Worm (Caenorhabditis elegans) whole organism, L2 larva: Measurements from ENCODE around the gene dhgd-1.
"Not testable (repeated sequence)": the region's sequence is repeated elsewhere in the genome, so short reads cannot be mapped to it uniquely, and the experiment has no call there.

Experiments used
- C34F6.9 ChIP-seq: fragments of 150-350 bp; optimal IDR thresholded peaks from 2 replicates; lab custom pipeline; 2014; ENCODE audit warnings: missing biosample characterization, missing genetic modification characterization
- Y55F3AM.14 ChIP-seq: fragments of 200-800 bp; sonication (Bioruptor generic); optimal IDR thresholded peaks from 2 replicates; lab custom pipeline; 2018; ENCODE audit warnings: mild to moderate bottlenecking, missing genetic modification characterization, missing compliant biosample characterization
- blmp-1 ChIP-seq: sonication (generic microtip); optimal IDR thresholded peaks from 2 replicates; lab custom pipeline; 2017; ENCODE audit warnings: missing genetic modification characterization, mild to moderate bottlenecking, missing compliant biosample characterization, antibody characterized with exemption, moderate library complexity; ENCODE audit not compliant: insufficient read depth
- ceh-16 ChIP-seq: fragments of 150-350 bp; optimal IDR thresholded peaks from 2 replicates; lab custom pipeline; 2014; ENCODE audit warnings: missing biosample characterization, missing genetic modification characterization
- ceh-82 ChIP-seq: fragments of 150-350 bp; optimal IDR thresholded peaks from 2 replicates; lab custom pipeline; 2014; ENCODE audit warnings: missing biosample characterization, missing genetic modification characterization
- crh-2 ChIP-seq: sonication (generic microtip); optimal IDR thresholded peaks from 2 replicates; lab custom pipeline; 2017; ENCODE audit warnings: missing biosample characterization, missing genetic modification characterization
- egl-27 ChIP-seq: sonication (generic microtip); optimal IDR thresholded peaks from 3 replicates; lab custom pipeline; 2017; ENCODE audit warnings: missing biosample characterization, missing genetic modification reagents, missing genetic modification characterization
- fos-1 ChIP-seq: fragments of 150-350 bp; optimal IDR thresholded peaks from 2 replicates; lab custom pipeline; 2014; ENCODE audit warnings: missing biosample characterization, missing genetic modification characterization
- gmeb-1 ChIP-seq: fragments of 150-350 bp; optimal IDR thresholded peaks from 2 replicates; lab custom pipeline; 2014; ENCODE audit warnings: missing biosample characterization, missing genetic modification characterization
- lin-39 ChIP-seq: fragments of 150-350 bp; optimal IDR thresholded peaks from 2 replicates; lab custom pipeline; 2014; ENCODE audit warnings: missing biosample characterization, missing genetic modification reagents, missing genetic modification characterization
- lsy-2 ChIP-seq, 2 experiments: fragments of 150-350 bp in 1 of 2; sonication (generic microtip) in 1 of 2; optimal IDR thresholded peaks; 2 replicates each; lab custom pipeline; 2014 to 2017; ENCODE audit warnings: missing biosample characterization in 2 of 2, missing genetic modification characterization in 2 of 2
- mbf-1 ChIP-seq: sonication (generic microtip); optimal IDR thresholded peaks from 2 replicates; lab custom pipeline; 2017; ENCODE audit warnings: missing biosample characterization, missing genetic modification characterization
- mdl-1 ChIP-seq, 2 experiments: fragments of 150-350 bp in 1 of 2; sonication (generic microtip) in 1 of 2; optimal IDR thresholded peaks; 2 replicates each; lab custom pipeline; 2017; ENCODE audit warnings: missing biosample characterization in 2 of 2, missing genetic modification characterization in 2 of 2
- nhr-10 ChIP-seq: sonication (generic microtip); optimal IDR thresholded peaks from 2 replicates; lab custom pipeline; 2017; ENCODE audit warnings: missing biosample characterization, missing genetic modification characterization
- nhr-129 ChIP-seq: fragments of 150-350 bp; optimal IDR thresholded peaks from 2 replicates; lab custom pipeline; 2014; ENCODE audit warnings: missing biosample characterization, missing genetic modification characterization
- nhr-23 ChIP-seq: fragments of 150-350 bp; optimal IDR thresholded peaks from 2 replicates; lab custom pipeline; 2014; ENCODE audit warnings: missing biosample characterization, missing genetic modification reagents, missing genetic modification characterization
- nhr-237 ChIP-seq: fragments of 150-350 bp; optimal IDR thresholded peaks from 2 replicates; lab custom pipeline; 2014; ENCODE audit warnings: missing biosample characterization, missing genetic modification characterization
- nhr-25 ChIP-seq: fragments of 150-350 bp; sonication (generic microtip); optimal IDR thresholded peaks from 3 replicates; lab custom pipeline; 2014; ENCODE audit warnings: missing biosample characterization, missing genetic modification characterization
- nhr-6 ChIP-seq: fragments of 150-350 bp; optimal IDR thresholded peaks from 2 replicates; lab custom pipeline; 2014; ENCODE audit warnings: missing biosample characterization, missing genetic modification characterization
- nhr-77 ChIP-seq: fragments of 150-350 bp; optimal IDR thresholded peaks from 2 replicates; lab custom pipeline; 2014; ENCODE audit warnings: missing biosample characterization, missing genetic modification characterization
- sem-4 ChIP-seq: fragments of 150-350 bp; optimal IDR thresholded peaks from 2 replicates; lab custom pipeline; 2014; ENCODE audit warnings: missing biosample characterization, missing genetic modification reagents, missing genetic modification characterization
- sma-3 ChIP-seq: sonication (generic microtip); optimal IDR thresholded peaks from 2 replicates; lab custom pipeline; 2016; ENCODE audit warnings: missing genetic modification reagents, missing genetic modification characterization, missing compliant biosample characterization
- sma-9 ChIP-seq, 2 experiments: fragments of 150-350 bp in 1 of 2; sonication (generic microtip) in 1 of 2; optimal IDR thresholded peaks; 2 replicates each; lab custom pipeline; 2014 to 2016; ENCODE audit warnings: missing genetic modification characterization in 2 of 2, mild to moderate bottlenecking in 1 of 2, missing biosample characterization in 1 of 2, missing compliant biosample characterization in 1 of 2, missing genetic modification reagents in 1 of 2, moderate library complexity in 1 of 2
- snpc-4 ChIP-seq: fragments of 150-350 bp; optimal IDR thresholded peaks from 2 replicates; lab custom pipeline; 2014; ENCODE audit warnings: missing biosample characterization, missing genetic modification characterization
- unc-39 ChIP-seq: fragments of 150-350 bp; optimal IDR thresholded peaks from 2 replicates; lab custom pipeline; 2014; ENCODE audit warnings: missing biosample characterization, missing genetic modification characterization
- unc-55 ChIP-seq: fragments of 150-350 bp; sonication (generic microtip); optimal IDR thresholded peaks from 3 replicates; lab custom pipeline; 2014; ENCODE audit warnings: missing biosample characterization, missing genetic modification reagents, missing genetic modification characterization
- unc-62 ChIP-seq: fragments of 150-350 bp; optimal IDR thresholded peaks from 2 replicates; lab custom pipeline; 2014; ENCODE audit warnings: missing biosample characterization, missing genetic modification reagents, missing genetic modification characterization
- zag-1 ChIP-seq: fragments of 150-350 bp; optimal IDR thresholded peaks from 2 replicates; lab custom pipeline; 2014; ENCODE audit warnings: missing biosample characterization, missing genetic modification characterization
- ztf-11 ChIP-seq: sonication (generic microtip); optimal IDR thresholded peaks from 2 replicates; lab custom pipeline; 2017; ENCODE audit warnings: missing biosample characterization, missing genetic modification characterization
- ztf-4 ChIP-seq: fragments of 150-350 bp; optimal IDR thresholded peaks from 2 replicates; lab custom pipeline; 2014; ENCODE audit warnings: missing biosample characterization, missing genetic modification characterization

dhgd-1 gene

ce11 chrII:11551981-11552380 lies at the start of gene dhgd-1:
Gene dhgd-1 (minus strand): TSS chrII:11552081.
- not testable (repeated sequence) for TF ChIP-seq crh-2 (tag; lab: Kevin White, UChicago); sma-3 (GFP tag; lab: Kevin White, UChicago); ztf-4 (tag; lab: Kevin White, UChicago)

- TF ChIP-seq ceh-82 (tag; lab: Kevin White, UChicago) (no peak), fos-1 (tag; lab: Kevin White, UChicago) (no peak), blmp-1 (no peak), ztf-11 (tag; lab: Kevin White, UChicago) (no peak), nhr-6 (no peak), unc-55 (GFP tag; lab: Kevin White, UChicago) (peak; percentile 12), nhr-237 (tag; lab: Kevin White, UChicago) (no peak), ceh-16 (no peak), sma-3 (GFP tag; lab: Kevin White, UChicago) (no peak)
Measured at ce11 chrII:11600711-11601110, 48.8 kb upstream of the dhgd-1 start, which contains the start of gene F07A11.4. Gene F07A11.4 (plus strand): TSS chrII:11601011.

- TF ChIP-seq mdl-1 (tag; optimal IDR thresholded peaks at IDR 0.05; lab: Kevin White, UChicago) (no peak), snpc-4 (no peak), Y55F3AM.14 (GFP tag; lab: Kevin White, UChicago) (no peak), zag-1 (no peak), gmeb-1 (peak; percentile 93), crh-2 (tag; lab: Kevin White, UChicago) (peak; percentile 25), egl-27 (tag; lab: Kevin White, UChicago) (no peak), unc-55 (GFP tag; lab: Kevin White, UChicago) (peak; percentile 75), C34F6.9 (tag; lab: Kevin White, UChicago) (peak; percentile 50), ztf-4 (tag; lab: Kevin White, UChicago) (no peak), nhr-23 (tag; lab: Kevin White, UChicago) (no peak), lsy-2 (tag; optimal IDR thresholded peaks at IDR 0.05; lab: Kevin White, UChicago) (peak in 1 of 2 experiments; percentile 52), ceh-82 (tag; lab: Kevin White, UChicago) (no peak), sem-4 (no peak), ceh-16 (no peak), fos-1 (tag; lab: Kevin White, UChicago) (no peak)
- TF ChIP-seq, all 48 proteins: peak for 5
Measured at ce11 chrII:11599751-11600150, 47.9 kb upstream of the dhgd-1 start, which contains the start of gene npp-5. Gene npp-5 (minus strand): TSS chrII:11599809.

- TF ChIP-seq ceh-82 (tag; lab: Kevin White, UChicago) (no peak), unc-55 (GFP tag; lab: Kevin White, UChicago) (no peak), sma-9 (GFP tag; optimal IDR thresholded peaks at IDR 0.05; lab: Kevin White, UChicago) (peak; percentile 77), sma-9 (tag; optimal IDR thresholded peaks at IDR 0.05; lab: Kevin White, UChicago) (no peak), gmeb-1 (no peak), nhr-25 (tag; lab: Kevin White, UChicago) (no peak), mbf-1 (tag; lab: Kevin White, UChicago) (no peak), nhr-10 (no peak), sma-3 (GFP tag; lab: Kevin White, UChicago) (peak; percentile 59), lin-39 (tag; lab: Kevin White, UChicago) (no peak), lsy-2 (tag; optimal IDR thresholded peaks at IDR 0.05; lab: Kevin White, UChicago) (peak in 1 of 2 experiments; percentile 8), unc-39 (no peak), nhr-77 (tag; lab: Kevin White, UChicago) (no peak)
Measured at ce11 chrII:11596157-11596740, 44.4 kb upstream of the dhgd-1 start.

ce11 chrII:11595368-11595996 lies 43.6 kb upstream of the dhgd-1 start, which contains the start of gene gfat-1:
Gene gfat-1 (minus strand): TSS chrII:11595418.
- TF ChIP-seq unc-62 (GFP tag; lab: Kevin White, UChicago) (no peak), nhr-6 (no peak), C34F6.9 (tag; lab: Kevin White, UChicago) (peak; percentile 45), mdl-1 (tag; optimal IDR thresholded peaks at IDR 0.05; lab: Kevin White, UChicago) (peak; percentile 81 to 88), nhr-129 (peak; percentile 16), zag-1 (no peak), unc-55 (GFP tag; lab: Kevin White, UChicago) (peak; percentile 30)
- TF ChIP-seq, all 48 proteins: peak for 4
